Worm (Caenorhabditis elegans): Measurements from ENCODE around the gene M01B2.10.

- TF ChIP-seq unc-55 (GFP tag; optimal IDR thresholded peaks at IDR 0.05), result no peak
- TF ChIP-seq sdc-2 (tag; optimal IDR thresholded peaks at IDR 0.05), result no peak
- no peak for TF ChIP-seq ceh-34 (tag; optimal IDR thresholded peaks at IDR 0.05)
- TF ChIP-seq C08G9.2 (tag; optimal IDR thresholded peaks at IDR 0.05), result no peak
- TF ChIP-seq tbx-2 (tag; optimal IDR thresholded peaks at IDR 0.05), result no peak
- no peak for TF ChIP-seq sox-2 (GFP tag; IDR thresholded peaks at IDR 0.05)
- no peak for TF ChIP-seq pha-2 (tag; optimal IDR thresholded peaks at IDR 0.05)
- no peak for TF ChIP-seq ama-1 (optimal IDR thresholded peaks at IDR 0.05)
- no peak for TF ChIP-seq pha-4 (tag; optimal IDR thresholded peaks at IDR 0.05)
- TF ChIP-seq fkh-10 (GFP tag; optimal IDR thresholded peaks at IDR 0.05), result no peak
- no peak for TF ChIP-seq tbx-7 (tag; optimal IDR thresholded peaks at IDR 0.05)
- no peak for TF ChIP-seq pag-3 (tag; optimal IDR thresholded peaks at IDR 0.05; ENCODE audit: borderline replicate concordance)
- TF ChIP-seq lim-6 (tag; optimal IDR thresholded peaks at IDR 0.05), result no peak
- no peak for TF ChIP-seq T23F11.4 (GFP tag; optimal IDR thresholded peaks at IDR 0.05)
These were observed 23.7 kb downstream of the M01B2.10 start, which contains the start of gene srw-12 for ce11 chrV:15238552-15238951.
